Worm (Caenorhabditis elegans): ENCODE data around the gene F55H2.8.

DNA sequence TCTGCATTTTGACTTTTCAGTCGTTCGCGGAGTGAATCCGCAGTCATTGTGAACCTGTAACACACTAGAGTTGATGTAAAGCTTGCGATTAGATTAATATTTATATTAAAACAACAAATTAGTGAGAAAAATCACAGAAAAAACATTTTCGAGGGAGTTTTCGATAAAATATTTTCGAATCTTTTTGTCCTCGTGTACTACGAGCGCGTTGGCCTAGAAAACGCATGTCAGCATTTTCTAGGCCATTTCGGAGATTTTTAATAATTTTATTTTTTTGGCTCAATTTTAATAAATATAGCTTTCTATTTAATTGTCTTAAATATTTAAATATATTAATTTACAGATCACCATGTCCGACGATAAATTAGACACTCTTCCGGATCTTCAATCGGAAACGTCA lies 48.2 kb upstream of the F55H2.8 start, which contains the start of gene B0464.9:
- TF ChIP-seq snpc-4 (tag; optimal IDR thresholded peaks at IDR 0.05) (no peak), ama-1 (optimal IDR thresholded peaks at IDR 0.05) (no peak), lin-13 (GFP tag; optimal IDR thresholded peaks at IDR 0.05) (peak; percentile 13), elt-3 (tag; optimal IDR thresholded peaks at IDR 0.05) (no peak), zag-1 (tag; optimal IDR thresholded peaks at IDR 0.05) (no peak), lsy-2 (tag; optimal IDR thresholded peaks at IDR 0.05) (peak; percentile 57 to 82), mab-5 (tag; optimal IDR thresholded peaks at IDR 0.05) (no peak), mdl-1 (tag; optimal IDR thresholded peaks at IDR 0.05) (no peak), sma-9 (GFP tag; optimal IDR thresholded peaks at IDR 0.05) (peak; percentile 61), sma-9 (tag; optimal IDR thresholded peaks at IDR 0.05) (no peak), nhr-11 (tag; optimal IDR thresholded peaks at IDR 0.05) (no peak)
